Fruit fly (Drosophila melanogaster): ENCODE results near the gene Spase22-23.
A peak's percentile ranks its signal among the peaks of the same experiment; 100 is the strongest.

Gene Spase22-23

DNA sequence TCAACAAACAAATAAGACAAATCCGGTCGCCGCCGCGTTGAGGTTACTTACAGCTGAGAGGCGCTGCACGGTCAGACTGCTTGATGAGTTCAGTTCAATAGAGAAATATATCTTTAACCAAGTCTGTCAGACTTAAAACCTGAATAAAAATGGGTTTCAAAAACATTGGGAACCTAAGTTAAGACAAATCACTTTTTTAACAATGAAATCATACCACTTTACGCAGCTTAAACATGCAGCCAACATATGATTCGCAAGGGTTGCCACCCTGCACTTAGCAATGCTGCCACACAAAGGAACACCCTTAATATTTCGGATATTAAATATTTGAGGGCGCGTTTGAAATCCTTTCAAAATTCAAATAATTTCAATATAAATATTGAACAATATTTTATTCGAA is 41.2 kb downstream of the Spase22-23 start, which contains the start of gene CG5515 (continued):
- TF ChIP-seq ci (GFP tag; IDR thresholded peaks at IDR 0.05), result peak; percentile 91
- no peak for TF ChIP-seq gsb-n (tag; optimal IDR thresholded peaks at IDR 0.05)
- peak; percentile 86 for TF ChIP-seq CG1603 (tag; optimal IDR thresholded peaks at IDR 0.05)
- TF ChIP-seq zen (tag; optimal IDR thresholded peaks at IDR 0.05), result peak; percentile 79
- TF ChIP-seq ewg (GFP tag; optimal IDR thresholded peaks at IDR 0.05), result peak; percentile 62
- no peak for TF ChIP-seq cg (GFP tag; optimal IDR thresholded peaks at IDR 0.05)
- peak; percentile 54 for TF ChIP-seq Fer1 (GFP tag; optimal IDR thresholded peaks at IDR 0.05)
- peak; percentile 95 for TF ChIP-seq CG18764 (GFP tag; optimal IDR thresholded peaks at IDR 0.05)
- no peak for TF ChIP-seq CG43689 (GFP tag; IDR thresholded peaks at IDR 0.05)
- no peak for TF ChIP-seq CG2202 (tag; optimal IDR thresholded peaks at IDR 0.05)
- no peak for TF ChIP-seq pros (GFP tag; optimal IDR thresholded peaks at IDR 0.05)
- TF ChIP-seq Sry-δ (GFP tag; optimal IDR thresholded peaks at IDR 0.05), result peak; percentile 54
- peak; percentile 66 for TF ChIP-seq mam (GFP tag; optimal IDR thresholded peaks at IDR 0.05)
- TF ChIP-seq trh (GFP tag; optimal IDR thresholded peaks at IDR 0.05), result peak; percentile 61
- no peak for TF ChIP-seq pfk (GFP tag; optimal IDR thresholded peaks at IDR 0.05)
- TF ChIP-seq chn (GFP tag; optimal IDR thresholded peaks at IDR 0.05), result peak; percentile 90
- TF ChIP-seq vvl (GFP tag; IDR thresholded peaks at IDR 0.05), result peak; percentile 87
- TF ChIP-seq pzg (GFP tag; optimal IDR thresholded peaks at IDR 0.05), result peak; percentile 57
- TF ChIP-seq dimm (GFP tag; IDR thresholded peaks at IDR 0.05), result peak; percentile 42; the same call in 1 of the 2 replicates
- peak; percentile 50 for TF ChIP-seq CG17359 (tag; optimal IDR thresholded peaks at IDR 0.05)
- TF ChIP-seq CG9437 (GFP tag; optimal IDR thresholded peaks at IDR 0.05), result peak; percentile 35
- peak; percentile 85 for TF ChIP-seq CG4617 (GFP tag; optimal IDR thresholded peaks at IDR 0.05; ENCODE audit: borderline replicate concordance)
- no peak for TF ChIP-seq CG13894 (tag; optimal IDR thresholded peaks at IDR 0.05)
- TF ChIP-seq CG34224 (GFP tag; IDR thresholded peaks at IDR 0.05; ENCODE audit: partially characterized antibody), result peak; percentile 87
- peak; percentile 75; the same call in 1 of the 2 replicates for TF ChIP-seq CG32767 (GFP tag; IDR thresholded peaks at IDR 0.05)
- peak; percentile 66 for TF ChIP-seq CG8765 (GFP tag; IDR thresholded peaks at IDR 0.05)
- peak; percentile 92 for TF ChIP-seq Optix (GFP tag; IDR thresholded peaks at IDR 0.05)
- TF ChIP-seq CG15696 (tag; optimal IDR thresholded peaks at IDR 0.05), result peak; percentile 83
- peak; percentile 80 for TF ChIP-seq Dp (GFP tag; optimal IDR thresholded peaks at IDR 0.05)
- no peak for TF ChIP-seq toy (GFP tag; IDR thresholded peaks at IDR 0.05)
- TF ChIP-seq CG33213 (GFP tag; optimal IDR thresholded peaks at IDR 0.05), result peak; percentile 74
- no peak for TF ChIP-seq ftz-f1 (GFP tag; optimal IDR thresholded peaks at IDR 0.05)
- peak; percentile 50 for TF ChIP-seq CrebB (tag; optimal IDR thresholded peaks at IDR 0.05)
- no peak for TF ChIP-seq Neu2 (GFP tag; optimal IDR thresholded peaks at IDR 0.05; ENCODE audit: borderline replicate concordance)
- TF ChIP-seq tin (GFP tag; optimal IDR thresholded peaks at IDR 0.05), result peak; percentile 72
- no peak for TF ChIP-seq Asciz (GFP tag; optimal IDR thresholded peaks at IDR 0.05)
- TF ChIP-seq Hr78 (GFP tag; optimal IDR thresholded peaks at IDR 0.05), result no peak
- no peak for TF ChIP-seq Tbp (GFP tag; optimal IDR thresholded peaks at IDR 0.05)
- TF ChIP-seq Dip2 (GFP tag; IDR thresholded peaks at IDR 0.05), result no peak
- peak; percentile 88 for TF ChIP-seq CG9609 (GFP tag; optimal IDR thresholded peaks at IDR 0.05)
- TF ChIP-seq Lhr (GFP tag; optimal IDR thresholded peaks at IDR 0.05), result peak; percentile 30
- peak; percentile 83 for TF ChIP-seq ase (GFP tag; IDR thresholded peaks at IDR 0.05)
- peak; percentile 70 for TF ChIP-seq NFAT (GFP tag; IDR thresholded peaks at IDR 0.05)
- TF ChIP-seq cwo (GFP tag; optimal IDR thresholded peaks at IDR 0.05), result no peak
- peak; percentile 61 for TF ChIP-seq cato (GFP tag; optimal IDR thresholded peaks at IDR 0.05; ENCODE audit: borderline replicate concordance)
- peak; percentile 70; the same call in 1 of the 2 replicates for TF ChIP-seq CG14014 (GFP tag; IDR thresholded peaks at IDR 0.05)
- no peak for TF ChIP-seq slou (GFP tag; optimal IDR thresholded peaks at IDR 0.05)
- TF ChIP-seq CG12219 (GFP tag; optimal IDR thresholded peaks at IDR 0.05), result peak; percentile 3
- peak; percentile 83 for TF ChIP-seq HLH4C (GFP tag; IDR thresholded peaks at IDR 0.05; ENCODE audit: partially characterized antibody)
- no peak for TF ChIP-seq CG17568 (GFP tag; optimal IDR thresholded peaks at IDR 0.05)
